Worm (Caenorhabditis elegans) whole organism, L4/young adult: ENCODE data around the gene Y50D4A.4.

ENCODE experiments used
- W03F9.2 ChIP-seq: fragments of 150-350 bp; optimal IDR thresholded peaks from 2 replicates; lab custom pipeline; 2014; ENCODE audit warnings: missing biosample characterization, missing genetic modification characterization
- him-1 ChIP-seq: sonication (generic microtip); optimal IDR thresholded peaks from 2 replicates; lab custom pipeline; 2016; ENCODE audit warnings: missing genotype, missing genetic modification reagents, missing genetic modification characterization, missing compliant biosample characterization

DNA sequence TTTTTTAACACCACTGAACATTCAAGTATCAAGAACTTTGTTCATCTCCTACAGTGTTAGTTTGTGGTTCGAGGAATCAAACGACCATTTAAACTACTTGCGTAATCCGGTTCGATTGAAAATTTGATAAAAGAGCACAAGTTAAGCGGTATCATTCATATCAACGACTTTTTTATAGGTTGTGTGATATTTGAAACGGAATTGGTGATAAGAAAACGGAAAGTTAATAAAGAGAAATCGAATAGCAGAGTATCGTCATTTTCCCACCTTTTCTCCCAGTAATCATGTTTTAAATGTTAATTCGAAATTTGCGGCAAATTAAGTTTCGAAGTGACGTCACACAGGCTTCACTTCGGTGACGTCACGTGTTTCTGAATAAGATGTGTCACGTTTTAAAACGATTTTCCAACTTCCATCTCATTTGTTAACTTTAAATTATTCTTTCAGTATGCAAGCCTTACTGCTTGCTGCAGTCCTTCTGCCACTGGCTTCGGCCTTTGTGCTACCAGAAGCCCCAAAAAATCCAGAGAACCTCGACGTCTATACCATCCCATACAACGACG is 19.6 kb downstream of the Y50D4A.4 start, which contains the start of gene T21H3.1:
- TF ChIP-seq W03F9.2 (tag; lab: Kevin White, UChicago) (no peak), him-1 (tag; lab: Kevin White, UChicago) (no peak)
